Worm (Caenorhabditis elegans) whole organism, L4 larva: ENCODE data around the gene sre-27.

Source experiments
- aha-1 ChIP-seq: fragments of 150-350 bp; peaks from one replicate; lab custom pipeline; 2014; ENCODE audit warnings: missing biosample characterization, missing genetic modification characterization
- lin-29 ChIP-seq: fragments of 200-800 bp; sonication (Bioruptor generic); IDR thresholded peaks from 2 replicates; pipeline ENCODE4 v1.3.6; 2022; ENCODE audit warnings: missing genetic modification reagents, missing genetic modification characterization, missing compliant biosample characterization
- nhr-111 ChIP-seq: fragments of 200-800 bp; sonication (Bioruptor generic); optimal IDR thresholded peaks from 2 replicates; lab custom pipeline; 2018; ENCODE audit warnings: mild to moderate bottlenecking, missing genetic modification characterization, missing compliant biosample characterization
- pha-4 ChIP-seq, 2 experiments: fragments of 150-350 bp in 1 of 2; fragments of 200-800 bp in 1 of 2; sonication (Bioruptor generic) in 1 of 2; IDR thresholded peaks in 1 of 2; optimal IDR thresholded peaks in 1 of 2; 2 replicates each; pipeline versions ENCODE4 v1.3.6 to Lab custom; 2014 to 2022; ENCODE audit warnings: missing genetic modification characterization in 2 of 2, missing genetic modification reagents in 2 of 2, missing biosample characterization in 1 of 2, missing compliant biosample characterization in 1 of 2
- zfp-2 ChIP-seq: sonication (generic microtip); optimal IDR thresholded peaks from 2 replicates; lab custom pipeline; 2016; ENCODE audit warnings: mild to moderate bottlenecking, missing genetic modification characterization, missing compliant biosample characterization

- TF ChIP-seq aha-1 (no peak), pha-4 (GFP tag; IDR thresholded peaks at IDR 0.05; lab: Robert Waterston, UW) (no peak), pha-4 (tag; optimal IDR thresholded peaks at IDR 0.05; lab: Kevin White, UChicago) (no peak), lin-29 (no peak), nhr-111 (GFP tag; lab: Kevin White, UChicago) (no peak), zfp-2 (tag; lab: Kevin White, UChicago) (no peak)
Measured at ce11 chrII:12457275-12457674, 39.9 kb upstream of the sre-27 start, which contains the start of gene sre-38.
